Fruit fly (Drosophila melanogaster): ENCODE data around the gene ect.

Gene ect

DNA sequence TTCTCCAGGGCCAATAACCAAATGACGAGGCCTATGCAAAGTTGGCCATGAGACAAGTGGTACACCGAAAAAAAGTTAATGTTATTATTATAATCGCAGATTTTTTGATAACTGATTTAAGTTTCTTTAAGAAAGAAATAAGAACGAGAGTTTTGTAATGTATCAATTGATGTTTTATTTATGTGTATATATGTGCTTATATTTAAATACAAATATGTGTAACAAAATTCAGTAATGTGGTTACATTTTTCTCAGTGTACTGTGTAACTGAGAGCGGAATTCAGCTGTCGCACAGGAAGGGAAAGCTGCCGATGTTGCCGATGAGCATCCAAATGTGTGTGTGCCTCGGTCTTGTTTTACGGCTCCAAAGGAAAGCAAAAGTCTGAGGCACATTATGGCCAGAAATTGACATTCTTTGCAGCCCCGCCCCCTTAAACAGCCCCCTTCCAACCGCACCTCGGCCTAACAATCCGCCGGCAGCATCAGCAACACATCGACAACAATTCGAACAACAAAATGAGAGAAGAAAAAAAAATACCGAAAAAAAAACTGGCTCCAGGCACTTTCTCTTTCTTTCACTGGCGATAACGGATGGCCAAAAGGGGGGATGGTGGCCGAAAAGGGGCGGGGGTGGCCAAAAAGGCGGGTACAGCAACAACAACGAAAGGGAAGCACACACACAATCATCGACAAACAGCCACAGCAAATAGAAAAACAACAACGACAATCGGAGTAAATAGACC is 4.8 kb upstream of the ect start (continued):
- TF ChIP-seq B-H2 (GFP tag; optimal IDR thresholded peaks at IDR 0.05) (no peak), dm (GFP tag; optimal IDR thresholded peaks at IDR 0.05) (no peak), insv (GFP tag; optimal IDR thresholded peaks at IDR 0.05) (no peak), CG1233 (GFP tag; optimal IDR thresholded peaks at IDR 0.05) (peak; percentile 48), Fer1 (GFP tag; optimal IDR thresholded peaks at IDR 0.05) (peak; percentile 24), Scr (GFP tag; IDR thresholded peaks at IDR 0.05; ENCODE audit: partially characterized antibody) (no peak), ase (GFP tag; IDR thresholded peaks at IDR 0.05) (no peak), en (GFP tag; optimal IDR thresholded peaks at IDR 0.05) (no peak), Asciz (GFP tag; optimal IDR thresholded peaks at IDR 0.05) (peak; percentile 71), CG30431 (GFP tag; optimal IDR thresholded peaks at IDR 0.05) (no peak), wor (GFP tag; IDR thresholded peaks at IDR 0.05) (peak; percentile 41; the same call in 1 of the 2 replicates), nmo (GFP tag; optimal IDR thresholded peaks at IDR 0.05) (peak; percentile 82), CG9932 (GFP tag; IDR thresholded peaks at IDR 0.05) (no peak), CG8924 (tag; optimal IDR thresholded peaks at IDR 0.05) (peak; percentile 69), bcd (GFP tag; optimal IDR thresholded peaks at IDR 0.05) (peak; percentile 46), GATAe (GFP tag; conservative IDR thresholded peaks at IDR 0.05) (no peak), Hey (tag; optimal IDR thresholded peaks at IDR 0.05) (no peak), PHDP (tag; optimal IDR thresholded peaks at IDR 0.05) (peak; percentile 35), phol (tag; optimal IDR thresholded peaks at IDR 0.05) (peak; percentile 85), Deaf1 (tag; optimal IDR thresholded peaks at IDR 0.05) (peak; percentile 46), danr (GFP tag; IDR thresholded peaks at IDR 0.05) (no peak), CG6813 (GFP tag; optimal IDR thresholded peaks at IDR 0.05) (peak; percentile 2), CG10979 (tag; optimal IDR thresholded peaks at IDR 0.05) (peak; percentile 86), CG18619 (GFP tag; optimal IDR thresholded peaks at IDR 0.05) (no peak), CG3726 (GFP tag; IDR thresholded peaks at IDR 0.05) (0 out of 3 replicates have a peak, but pooled peaks have one; percentile 51), BtbVII (GFP tag; optimal IDR thresholded peaks at IDR 0.05) (peak; percentile 10), ara (GFP tag; IDR thresholded peaks at IDR 0.05) (peak; percentile 61), CG31388 (GFP tag; optimal IDR thresholded peaks at IDR 0.05) (no peak), CG13424 (tag; optimal IDR thresholded peaks at IDR 0.05) (peak; percentile 57), CG4282 (GFP tag; optimal IDR thresholded peaks at IDR 0.05) (no peak), Dll (GFP tag; IDR thresholded peaks at IDR 0.05; ENCODE audit: partially characterized antibody) (no peak), eve (GFP tag; optimal IDR thresholded peaks at IDR 0.05) (peak in 1 of 2 experiments; percentile 85), slp2 (GFP tag; optimal IDR thresholded peaks at IDR 0.05) (no peak), tx (GFP tag; optimal IDR thresholded peaks at IDR 0.05) (no peak), pfk (GFP tag; optimal IDR thresholded peaks at IDR 0.05) (no peak), Hr51 (GFP tag; optimal IDR thresholded peaks at IDR 0.05) (peak in 1 of 2 experiments; percentile 25), YL-1 (GFP tag; optimal IDR thresholded peaks at IDR 0.05) (no peak), CG32772 (GFP tag; IDR thresholded peaks at IDR 0.05) (peak; percentile 34; the same call in 1 of the 2 replicates), CG13123 (GFP tag; optimal IDR thresholded peaks at IDR 0.05) (no peak), tll (GFP tag; optimal IDR thresholded peaks at IDR 0.05) (no peak), CG10209 (GFP tag; optimal IDR thresholded peaks at IDR 0.05) (peak; percentile 34), cwo (GFP tag; optimal IDR thresholded peaks at IDR 0.05) (peak; percentile 23), H15 (GFP tag; IDR thresholded peaks at IDR 0.05) (0 out of 3 replicates have a peak, but pooled peaks have one; percentile 11), abd-A (tag; optimal IDR thresholded peaks at IDR 0.05) (peak; percentile 80), CG30403 (GFP tag; optimal IDR thresholded peaks at IDR 0.05) (peak; percentile 43), psq (GFP tag; optimal IDR thresholded peaks at IDR 0.05) (no peak), lmd (GFP tag; IDR thresholded peaks at IDR 0.05) (peak; percentile 35), CG2712 (tag; optimal IDR thresholded peaks at IDR 0.05) (peak; percentile 84), tin (GFP tag; optimal IDR thresholded peaks at IDR 0.05) (peak; percentile 54)
